Worm (Caenorhabditis elegans) whole organism, early embryonic: ENCODE results near the gene R06F6.14.

ENCODE experiments used
- B0310.2 ChIP-seq: sonication (generic microtip); optimal IDR thresholded peaks from 2 replicates; lab custom pipeline; 2016; ENCODE audit warnings: mild to moderate bottlenecking, missing genetic modification characterization, missing compliant biosample characterization
- F13C5.2 ChIP-seq: sonication (generic microtip); optimal IDR thresholded peaks from 2 replicates; lab custom pipeline; 2017; ENCODE audit warnings: mild to moderate bottlenecking, missing genetic modification characterization, inconsistent platforms, missing compliant biosample characterization
- aly-1 ChIP-seq: sonication (generic microtip); optimal IDR thresholded peaks from 2 replicates; lab custom pipeline; 2016; ENCODE audit warnings: missing genetic modification characterization, missing compliant biosample characterization
- ama-1 ChIP-seq: fragments of 150-350 bp; optimal IDR thresholded peaks from 2 replicates; lab custom pipeline; 2014
- ceh-13 ChIP-seq: fragments of 200-800 bp; sonication (Bioruptor generic); optimal IDR thresholded peaks from 2 replicates; lab custom pipeline; 2018; ENCODE audit warnings: mild to moderate bottlenecking, missing genetic modification characterization, missing compliant biosample characterization
- ceh-36 ChIP-seq: sonication (generic microtip); optimal IDR thresholded peaks from 2 replicates; lab custom pipeline; 2016; ENCODE audit warnings: missing genetic modification characterization, inconsistent platforms, missing compliant biosample characterization
- ets-7 ChIP-seq: sonication (generic microtip); optimal IDR thresholded peaks from 2 replicates; lab custom pipeline; 2016; ENCODE audit warnings: missing genotype, missing genetic modification characterization, missing compliant biosample characterization
- flt-1 ChIP-seq: fragments of 200-800 bp; sonication (Bioruptor generic); IDR thresholded peaks from 2 replicates; pipeline ENCODE4 v1.3.6; 2022; ENCODE audit warnings: missing genetic modification characterization, missing compliant biosample characterization
- hmbx-1 ChIP-seq: sonication (generic microtip); optimal IDR thresholded peaks from 2 replicates; lab custom pipeline; 2016; ENCODE audit warnings: mild to moderate bottlenecking, missing genetic modification characterization, missing compliant biosample characterization
- hmg-4 ChIP-seq: fragments of 200-800 bp; sonication (Bioruptor generic); optimal IDR thresholded peaks from 2 replicates; lab custom pipeline; 2018; ENCODE audit warnings: mild to moderate bottlenecking, missing genetic modification characterization, missing compliant biosample characterization
- hnd-1 ChIP-seq: sonication (generic microtip); optimal IDR thresholded peaks from 2 replicates; lab custom pipeline; 2016; ENCODE audit warnings: missing genetic modification characterization, missing compliant biosample characterization
- pes-1 ChIP-seq: fragments of 200-800 bp; sonication (Bioruptor generic); IDR thresholded peaks from 2 replicates; pipeline ENCODE4 v1.3.6; 2022; ENCODE audit warnings: missing genetic modification reagents, missing genetic modification characterization, missing compliant biosample characterization
- scrt-1 ChIP-seq: fragments of 200-800 bp; sonication (Bioruptor generic); IDR thresholded peaks from 2 replicates; pipeline ENCODE4 v1.3.6; 2022; ENCODE audit warnings: missing genetic modification characterization, missing compliant biosample characterization
- sea-1 ChIP-seq: fragments of 200-800 bp; sonication (Bioruptor generic); conservative IDR thresholded peaks from 2 replicates; pipeline ENCODE4 v1.3.6; 2022; ENCODE audit warnings: missing genetic modification characterization, missing compliant biosample characterization
- tbx-11 ChIP-seq: fragments of 200-800 bp; sonication (Bioruptor generic); IDR thresholded peaks from 2 replicates; pipeline ENCODE4 v1.3.6; 2022; ENCODE audit warnings: missing genetic modification characterization, missing compliant biosample characterization
- tbx-37 ChIP-seq: fragments of 200-800 bp; sonication (Bioruptor generic); conservative IDR thresholded peaks from 2 replicates; pipeline ENCODE4 v1.3.6; 2022; ENCODE audit warnings: missing genetic modification reagents, missing genetic modification characterization, missing compliant biosample characterization
- tra-4 ChIP-seq: sonication (generic microtip); optimal IDR thresholded peaks from 2 replicates; lab custom pipeline; 2017; ENCODE audit warnings: missing genetic modification characterization, missing compliant biosample characterization

Gene R06F6.14

DNA sequence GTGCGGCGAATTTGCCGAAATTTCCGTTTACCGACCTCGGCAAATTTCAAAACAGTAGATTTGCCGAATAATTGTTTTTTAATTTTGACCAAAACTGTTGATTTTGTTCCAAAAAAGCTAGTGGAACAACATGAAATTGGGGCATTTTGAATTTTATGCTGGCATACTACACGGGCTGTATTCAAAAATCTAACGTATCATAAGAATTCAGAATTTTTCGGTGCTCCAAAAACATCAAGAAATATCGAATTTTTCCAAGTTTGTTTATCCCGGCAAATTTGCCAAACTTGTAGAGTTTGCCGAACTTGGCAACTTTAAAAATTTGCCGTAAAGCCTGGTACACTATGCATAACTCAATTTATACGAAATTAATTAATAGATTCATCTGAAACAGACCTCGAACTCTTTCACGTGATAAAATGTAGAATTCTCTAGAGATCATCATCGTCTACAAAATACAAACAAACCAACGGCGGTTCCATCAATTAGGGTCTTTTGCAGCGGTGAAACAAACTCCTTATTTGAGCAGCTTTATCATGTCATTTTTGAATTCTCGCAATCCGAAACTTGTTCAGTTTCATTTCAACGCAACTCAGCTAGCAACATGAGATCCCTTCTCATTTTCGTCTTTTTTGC, at the start of gene R06F6.14:
TSS of gene R06F6.14 (plus strand) at position 586 of the 636 bp plus-strand sequence.
- TF ChIP-seq tbx-11 (GFP tag; lab: Robert Waterston, UW) (no peak), B0310.2 (tag; lab: Kevin White, UChicago) (no peak), ceh-36 (tag; lab: Kevin White, UChicago) (no peak), flt-1 (GFP tag; lab: Robert Waterston, UW) (no peak), ets-7 (tag; lab: Kevin White, UChicago) (no peak), tbx-37 (GFP tag; lab: Robert Waterston, UW) (no peak), F13C5.2 (tag; lab: Kevin White, UChicago) (no peak), sea-1 (GFP tag; lab: Robert Waterston, UW) (no peak), ceh-13 (GFP tag; lab: Kevin White, UChicago) (no peak), aly-1 (tag; lab: Kevin White, UChicago) (no peak), pes-1 (no peak), hmg-4 (no peak)

DNA sequence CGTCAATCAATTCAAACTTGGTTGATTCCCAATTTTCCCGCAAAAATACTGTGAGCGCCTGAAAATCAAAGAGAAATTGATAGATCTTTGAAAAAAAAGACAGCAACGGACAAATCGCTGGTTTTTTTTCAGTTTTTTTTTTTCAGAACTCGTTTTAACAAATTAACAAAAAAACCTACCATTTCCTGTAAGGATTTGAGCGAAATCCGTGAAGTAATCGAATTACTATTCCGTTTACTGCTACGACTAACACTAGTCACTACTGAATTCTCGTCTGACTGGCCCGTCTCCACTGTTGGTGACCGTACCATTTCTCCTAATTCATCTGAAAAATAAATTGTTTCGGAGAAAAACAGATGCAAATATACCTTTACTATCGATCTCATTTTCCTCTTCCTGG, 49.7 kb upstream of the R06F6.14 start:
- TF ChIP-seq sea-1 (GFP tag; lab: Robert Waterston, UW) (no peak), hnd-1 (tag; lab: Kevin White, UChicago) (no peak), hmg-4 (no peak), flt-1 (GFP tag; lab: Robert Waterston, UW) (no peak), scrt-1 (GFP tag; lab: Robert Waterston, UW) (no peak), F13C5.2 (tag; lab: Kevin White, UChicago) (no peak), tbx-11 (GFP tag; lab: Robert Waterston, UW) (no peak), hmbx-1 (tag; lab: Kevin White, UChicago) (no peak), pes-1 (no peak), ceh-36 (tag; lab: Kevin White, UChicago) (no peak), tra-4 (tag; lab: Kevin White, UChicago) (no peak), tbx-37 (GFP tag; lab: Robert Waterston, UW) (no peak), ets-7 (tag; lab: Kevin White, UChicago) (no peak), ama-1 (lab: Kevin White, UChicago) (no peak), ceh-13 (GFP tag; lab: Kevin White, UChicago) (no peak), aly-1 (tag; lab: Kevin White, UChicago) (no peak)

DNA sequence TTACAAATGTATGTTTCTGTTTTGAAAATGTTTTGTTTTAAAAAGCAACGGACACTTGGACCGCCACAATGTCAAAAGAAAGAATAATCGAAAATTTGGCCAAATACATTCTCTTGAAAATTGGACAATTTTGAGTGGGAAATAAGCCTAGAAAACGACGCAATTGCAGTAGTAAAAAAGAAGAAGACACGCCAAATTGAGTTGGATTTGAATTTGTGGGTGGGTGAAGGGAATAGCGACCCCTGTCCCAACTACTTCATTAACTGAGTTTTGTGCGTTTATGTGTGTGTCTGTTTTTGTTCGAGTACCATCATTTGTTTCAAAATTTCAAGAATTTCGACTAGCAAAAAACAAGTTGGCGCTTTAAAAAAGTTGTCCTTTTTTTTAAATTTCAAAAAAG, 48.3 kb upstream of the R06F6.14 start:
- TF ChIP-seq ceh-36 (tag; lab: Kevin White, UChicago) = no peak
- no peak for TF ChIP-seq hmg-4
- TF ChIP-seq hmbx-1 (tag; lab: Kevin White, UChicago) = no peak
- no peak for TF ChIP-seq ama-1 (lab: Kevin White, UChicago)
- no peak for TF ChIP-seq aly-1 (tag; lab: Kevin White, UChicago)
- TF ChIP-seq ceh-13 (GFP tag; lab: Kevin White, UChicago) = no peak
- no peak for TF ChIP-seq sea-1 (GFP tag; lab: Robert Waterston, UW)

DNA sequence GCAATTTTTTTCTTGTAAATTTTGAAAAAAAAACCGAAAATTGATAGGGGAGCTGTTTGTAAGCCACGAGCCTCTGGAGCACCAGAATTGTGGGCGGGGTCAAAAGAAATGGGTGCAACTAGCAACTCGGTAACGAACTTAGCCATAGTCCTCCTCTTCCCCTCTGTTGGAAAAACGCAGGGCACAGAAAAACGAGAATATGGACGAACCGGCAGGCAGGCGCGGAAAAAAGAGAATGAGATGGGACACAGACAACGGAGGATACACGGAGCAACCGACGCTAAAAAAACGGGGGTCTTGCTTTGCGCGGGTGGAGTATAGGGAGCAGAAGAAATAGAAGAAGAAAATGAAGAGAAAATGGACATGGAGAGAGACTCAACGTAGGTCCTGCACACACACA, 47.4 kb upstream of the R06F6.14 start:
- TF ChIP-seq B0310.2 (tag; lab: Kevin White, UChicago) = no peak
- no peak for TF ChIP-seq ceh-13 (GFP tag; lab: Kevin White, UChicago)
- no peak for TF ChIP-seq sea-1 (GFP tag; lab: Robert Waterston, UW)
- TF ChIP-seq aly-1 (tag; lab: Kevin White, UChicago) = no peak
- no peak for TF ChIP-seq scrt-1 (GFP tag; lab: Robert Waterston, UW)
- no peak for TF ChIP-seq ama-1 (lab: Kevin White, UChicago)
- no peak for TF ChIP-seq ets-7 (tag; lab: Kevin White, UChicago)
- TF ChIP-seq tbx-37 (GFP tag; lab: Robert Waterston, UW) = no peak
- TF ChIP-seq ceh-36 (tag; lab: Kevin White, UChicago) = no peak
- TF ChIP-seq hnd-1 (tag; lab: Kevin White, UChicago) = no peak
- no peak for TF ChIP-seq pes-1
- TF ChIP-seq tbx-11 (GFP tag; lab: Robert Waterston, UW) = no peak
- no peak for TF ChIP-seq hmbx-1 (tag; lab: Kevin White, UChicago)
- no peak for TF ChIP-seq tra-4 (tag; lab: Kevin White, UChicago)
- no peak for TF ChIP-seq F13C5.2 (tag; lab: Kevin White, UChicago)
- no peak for TF ChIP-seq hmg-4

DNA sequence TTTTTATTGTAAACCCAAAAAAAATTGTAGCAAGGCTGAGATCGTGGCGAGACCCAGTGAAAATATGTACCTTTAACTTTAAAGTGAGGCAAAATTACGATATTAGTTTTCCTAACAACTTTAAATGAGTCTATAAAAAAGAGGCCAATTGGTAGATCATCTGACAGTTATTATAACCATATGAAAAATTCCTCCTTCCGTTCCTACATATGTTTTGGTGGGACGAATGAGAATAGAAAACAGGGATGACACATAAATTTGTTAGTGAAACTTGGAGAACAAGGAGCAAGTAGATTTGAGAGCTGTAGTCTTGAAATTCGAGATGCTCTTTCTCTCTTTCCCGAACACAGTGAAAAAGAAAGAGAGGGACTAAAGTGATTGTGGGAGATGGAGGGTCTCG, 43.9 kb upstream of the R06F6.14 start:
- TF ChIP-seq scrt-1 (GFP tag; lab: Robert Waterston, UW) (no peak), sea-1 (GFP tag; lab: Robert Waterston, UW) (no peak), ets-7 (tag; lab: Kevin White, UChicago) (no peak), hmg-4 (no peak), ama-1 (lab: Kevin White, UChicago) (no peak), ceh-13 (GFP tag; lab: Kevin White, UChicago) (no peak), hmbx-1 (tag; lab: Kevin White, UChicago) (no peak)

ce11 chrII:10766773-10767172, 42.3 kb upstream of the R06F6.14 start:
- TF ChIP-seq tbx-11 (GFP tag; lab: Robert Waterston, UW) (no peak), pes-1 (no peak), ceh-36 (tag; lab: Kevin White, UChicago) (no peak), F13C5.2 (tag; lab: Kevin White, UChicago) (no peak), tbx-37 (GFP tag; lab: Robert Waterston, UW) (no peak), ceh-13 (GFP tag; lab: Kevin White, UChicago) (no peak), ets-7 (tag; lab: Kevin White, UChicago) (no peak), tra-4 (tag; lab: Kevin White, UChicago) (no peak), ama-1 (lab: Kevin White, UChicago) (no peak)

DNA sequence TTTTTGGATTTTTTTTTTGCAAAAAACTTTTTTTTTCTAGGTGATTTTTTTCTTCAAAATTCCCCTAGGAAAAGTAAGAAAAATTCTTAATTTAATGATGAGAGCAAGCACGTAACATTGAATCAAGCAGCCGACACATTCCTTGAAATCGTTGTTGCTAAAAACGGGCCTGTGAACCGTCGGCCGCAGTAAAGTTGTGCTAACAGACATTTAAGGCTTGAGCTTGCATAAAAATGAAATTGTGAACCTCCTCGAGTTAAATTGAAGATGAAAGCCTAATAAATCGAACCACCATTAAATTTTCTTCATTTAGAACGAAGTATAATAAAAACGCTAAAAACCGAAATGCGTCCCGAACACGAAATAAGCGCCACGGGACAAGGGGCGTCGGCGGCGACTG, 41.1 kb upstream of the R06F6.14 start:
- no peak for TF ChIP-seq hmbx-1 (tag; lab: Kevin White, UChicago)
